Worm (Caenorhabditis elegans) whole organism, L1 larva: ENCODE results near the gene Y55F3BR.2.
A peak's percentile ranks its signal among the peaks of the same experiment; 100 is the strongest.

Experiments used
- C04F5.9 ChIP-seq: sonication (generic microtip); optimal IDR thresholded peaks from 2 replicates; lab custom pipeline; 2016; ENCODE audit warnings: missing genetic modification characterization, missing compliant biosample characterization
- C16A3.4 ChIP-seq: fragments of 150-350 bp; optimal IDR thresholded peaks from 2 replicates; lab custom pipeline; 2014; ENCODE audit warnings: missing biosample characterization, missing genetic modification characterization
- C34B4.2 ChIP-seq: sonication (generic microtip); optimal IDR thresholded peaks from 2 replicates; lab custom pipeline; 2017; ENCODE audit warnings: mild to moderate bottlenecking, missing genetic modification characterization, missing compliant biosample characterization
- ceh-63 ChIP-seq: fragments of 200-800 bp; sonication (Bioruptor generic); optimal IDR thresholded peaks from 2 replicates; lab custom pipeline; 2018; ENCODE audit warnings: mild to moderate bottlenecking, missing genetic modification characterization, missing compliant biosample characterization
- ceh-82 ChIP-seq, 3 experiments: fragments of 150-350 bp in 1 of 3; sonication (generic microtip) in 2 of 3; optimal IDR thresholded peaks; 2 replicates each; lab custom pipeline; 2014 to 2017; ENCODE audit warnings: missing biosample characterization in 3 of 3, missing genetic modification characterization in 3 of 3
- ceh-90 ChIP-seq: sonication (generic microtip); optimal IDR thresholded peaks from 2 replicates; lab custom pipeline; 2016; ENCODE audit warnings: missing genetic modification characterization, missing compliant biosample characterization
- ces-1 ChIP-seq: fragments of 150-350 bp; optimal IDR thresholded peaks from 2 replicates; lab custom pipeline; 2014; ENCODE audit warnings: missing biosample characterization, missing genetic modification reagents, missing genetic modification characterization
- dsc-1 ChIP-seq: sonication (generic microtip); optimal IDR thresholded peaks from 2 replicates; lab custom pipeline; 2016; ENCODE audit warnings: mild to moderate bottlenecking, missing genetic modification characterization, missing compliant biosample characterization
- egl-27 ChIP-seq, 2 experiments: fragments of 150-350 bp in 1 of 2; sonication (generic microtip); optimal IDR thresholded peaks; 3 replicates each; lab custom pipeline; 2017 to 2018; ENCODE audit warnings: missing biosample characterization in 2 of 2, missing genetic modification characterization in 2 of 2, missing genetic modification reagents in 2 of 2
- ets-5 ChIP-seq: fragments of 200-800 bp; sonication (Bioruptor generic); IDR thresholded peaks from 2 replicates; pipeline ENCODE4 v1.3.6; 2022; ENCODE audit warnings: missing genetic modification characterization, missing compliant biosample characterization
- fkh-4 ChIP-seq: sonication (generic microtip); optimal IDR thresholded peaks from 2 replicates; lab custom pipeline; 2016; ENCODE audit warnings: missing compliant biosample characterization, missing genetic modification characterization, borderline replicate concordance
- fos-1 ChIP-seq: fragments of 150-350 bp; optimal IDR thresholded peaks from 2 replicates; lab custom pipeline; 2014; ENCODE audit warnings: missing biosample characterization, missing genetic modification characterization
- grh-1 ChIP-seq: fragments of 200-800 bp; sonication (Bioruptor generic); IDR thresholded peaks from 2 replicates; pipeline ENCODE4 v1.3.6; 2022; ENCODE audit warnings: missing genetic modification reagents, missing genetic modification characterization, missing compliant biosample characterization
- hpl-2 ChIP-seq: fragments of 150-350 bp; optimal IDR thresholded peaks from 2 replicates; lab custom pipeline; 2014; ENCODE audit warnings: missing biosample characterization, missing genetic modification reagents, missing genetic modification characterization
- isw-1 ChIP-seq: fragments of 200-800 bp; sonication (Bioruptor generic); IDR thresholded peaks from 2 replicates; pipeline ENCODE4 v1.3.6; 2022; ENCODE audit warnings: missing genetic modification characterization, missing compliant biosample characterization
- lin-13 ChIP-seq: fragments of 150-350 bp; optimal IDR thresholded peaks from 2 replicates; lab custom pipeline; 2014; ENCODE audit warnings: missing biosample characterization, missing genetic modification reagents, missing genetic modification characterization
- lin-14 ChIP-seq: fragments of 200-800 bp; sonication (Bioruptor generic); optimal IDR thresholded peaks from 2 replicates; lab custom pipeline; 2018; ENCODE audit warnings: mild to moderate bottlenecking, missing genetic modification characterization, moderate library complexity, missing compliant biosample characterization
- lir-3 ChIP-seq: sonication (generic microtip); optimal IDR thresholded peaks from 2 replicates; lab custom pipeline; 2016; ENCODE audit warnings: mild to moderate bottlenecking, missing genetic modification characterization, moderate library complexity, missing compliant biosample characterization; ENCODE audit not compliant: poor library complexity
- mab-9 ChIP-seq: fragments of 200-800 bp; sonication (Bioruptor generic); IDR thresholded peaks from 2 replicates; pipeline ENCODE4 v1.3.6; 2022; ENCODE audit warnings: missing genetic modification reagents, missing genetic modification characterization, missing compliant biosample characterization
- mdl-1 ChIP-seq, 2 experiments: fragments of 150-350 bp; optimal IDR thresholded peaks; 2 replicates each; lab custom pipeline; 2014 to 2017; ENCODE audit warnings: missing biosample characterization in 2 of 2, missing genetic modification characterization in 2 of 2, inconsistent platforms in 1 of 2
- mef-2 ChIP-seq: fragments of 150-350 bp; optimal IDR thresholded peaks from 2 replicates; lab custom pipeline; 2014; ENCODE audit warnings: missing biosample characterization, missing genetic modification characterization
- nhr-12 ChIP-seq: sonication (generic microtip); optimal IDR thresholded peaks from 2 replicates; lab custom pipeline; 2017; ENCODE audit warnings: missing biosample characterization, missing genetic modification characterization
- nhr-237 ChIP-seq: fragments of 150-350 bp; optimal IDR thresholded peaks from 2 replicates; lab custom pipeline; 2014; ENCODE audit warnings: missing biosample characterization, missing genetic modification characterization
- nhr-28 ChIP-seq: fragments of 150-350 bp; optimal IDR thresholded peaks from 2 replicates; lab custom pipeline; 2014; ENCODE audit warnings: missing biosample characterization, missing genetic modification characterization
- nhr-71 ChIP-seq: sonication (generic microtip); optimal IDR thresholded peaks from 2 replicates; lab custom pipeline; 2016; ENCODE audit warnings: mild to moderate bottlenecking, missing genetic modification characterization, moderate library complexity, missing compliant biosample characterization
- nhr-76 ChIP-seq: sonication (generic microtip); optimal IDR thresholded peaks from 2 replicates; lab custom pipeline; 2017; ENCODE audit warnings: missing biosample characterization, missing genetic modification characterization
- nhr-77 ChIP-seq: fragments of 150-350 bp; optimal IDR thresholded peaks from 2 replicates; lab custom pipeline; 2014; ENCODE audit warnings: missing biosample characterization, missing genetic modification characterization
- nhr-84 ChIP-seq: sonication (generic microtip); optimal IDR thresholded peaks from 2 replicates; lab custom pipeline; 2017; ENCODE audit warnings: missing biosample characterization, missing genetic modification characterization
- nhr-85 ChIP-seq: sonication (generic microtip); peaks from one replicate; lab custom pipeline; 2016; ENCODE audit warnings: missing genetic modification characterization, inconsistent platforms, missing compliant biosample characterization
- pag-3 ChIP-seq: sonication (generic microtip); optimal IDR thresholded peaks from 2 replicates; lab custom pipeline; 2017; ENCODE audit warnings: missing genetic modification characterization, mild to moderate bottlenecking, missing compliant biosample characterization, antibody characterized with exemption, borderline replicate concordance; ENCODE audit not compliant: insufficient read depth
- pqm-1 ChIP-seq: sonication (generic microtip); optimal IDR thresholded peaks from 3 replicates; lab custom pipeline; 2017; ENCODE audit warnings: missing biosample characterization, missing genetic modification characterization
- skn-1 ChIP-seq: fragments of 150-350 bp; optimal IDR thresholded peaks from 2 replicates; lab custom pipeline; 2014; ENCODE audit warnings: missing biosample characterization, missing genetic modification characterization
- snpc-4 ChIP-seq: fragments of 150-350 bp; optimal IDR thresholded peaks from 2 replicates; lab custom pipeline; 2014; ENCODE audit warnings: missing biosample characterization, missing genetic modification characterization
- snu-23 ChIP-seq: sonication (generic microtip); optimal IDR thresholded peaks from 2 replicates; lab custom pipeline; 2016; ENCODE audit warnings: missing genetic modification characterization, missing compliant biosample characterization
- sptf-1 ChIP-seq: fragments of 150-350 bp; optimal IDR thresholded peaks from 2 replicates; lab custom pipeline; 2014; ENCODE audit warnings: missing biosample characterization, missing genetic modification characterization
- unc-62 ChIP-seq: fragments of 150-350 bp; optimal IDR thresholded peaks from 2 replicates; lab custom pipeline; 2014; ENCODE audit warnings: missing biosample characterization, missing genetic modification reagents, missing genetic modification characterization
- unc-86 ChIP-seq: sonication (generic microtip); optimal IDR thresholded peaks from 2 replicates; lab custom pipeline; 2016; ENCODE audit warnings: missing genetic modification characterization, missing compliant biosample characterization
- vab-15 ChIP-seq: sonication (generic microtip); optimal IDR thresholded peaks from 2 replicates; lab custom pipeline; 2017; ENCODE audit warnings: missing genotype, mild to moderate bottlenecking, missing genetic modification characterization, missing compliant biosample characterization
- xbp-1 ChIP-seq: sonication (generic microtip); optimal IDR thresholded peaks from 2 replicates; lab custom pipeline; 2016; ENCODE audit warnings: missing genetic modification characterization, missing compliant biosample characterization
- zip-4 ChIP-seq: fragments of 200-800 bp; sonication (Bioruptor generic); optimal IDR thresholded peaks from 2 replicates; lab custom pipeline; 2018; ENCODE audit warnings: mild to moderate bottlenecking, missing genetic modification characterization, moderate library complexity, missing compliant biosample characterization
- ztf-11 ChIP-seq, 2 experiments: sonication (generic microtip); optimal IDR thresholded peaks; 2 replicates each; lab custom pipeline; 2016 to 2017; ENCODE audit warnings: missing genetic modification characterization in 2 of 2, missing biosample characterization in 1 of 2, missing compliant biosample characterization in 1 of 2
- ztf-4 ChIP-seq: fragments of 150-350 bp; optimal IDR thresholded peaks from 2 replicates; lab custom pipeline; 2014; ENCODE audit warnings: missing biosample characterization, missing genetic modification characterization

The Y55F3BR.2 gene

DNA sequence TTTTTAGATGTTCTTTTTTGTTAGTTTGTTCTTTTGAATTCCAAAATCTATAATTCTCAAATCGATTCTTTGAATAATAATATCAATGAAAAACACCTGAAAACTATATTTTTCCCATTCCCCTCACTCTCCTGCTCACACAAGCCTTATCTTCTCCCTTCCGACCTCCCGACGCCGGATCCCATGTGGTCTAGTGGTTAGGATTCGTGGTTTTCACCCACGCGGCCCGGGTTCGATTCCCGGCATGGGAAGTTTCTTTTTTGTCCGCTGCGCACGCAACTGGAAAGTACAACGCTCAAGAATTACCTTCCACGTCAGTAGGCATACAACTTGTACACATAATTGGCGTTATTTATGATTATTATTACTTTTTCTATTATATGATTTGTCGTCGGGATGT, 16.1 kb upstream of the Y55F3BR.2 start (continued):
- TF ChIP-seq lin-14 (GFP tag; lab: Kevin White, UChicago) (no peak), nhr-77 (tag; lab: Kevin White, UChicago) (peak; percentile 52), ets-5 (GFP tag; lab: Robert Waterston, UW) (no peak), unc-86 (tag; lab: Kevin White, UChicago) (no peak), grh-1 (no peak), lir-3 (tag; lab: Kevin White, UChicago) (no peak), dsc-1 (tag; lab: Kevin White, UChicago) (peak; percentile 55), nhr-84 (tag; lab: Kevin White, UChicago) (no peak), nhr-12 (no peak), lin-13 (GFP tag; lab: Kevin White, UChicago) (peak; percentile 41), ceh-82 (tag; optimal IDR thresholded peaks at IDR 0.05; lab: Kevin White, UChicago) (peak; percentile 6 to 66 (median 23)), vab-15 (no peak), unc-62 (GFP tag; lab: Kevin White, UChicago) (no peak), hpl-2 (GFP tag; lab: Kevin White, UChicago) (no peak), zip-4 (GFP tag; lab: Kevin White, UChicago) (no peak), nhr-71 (tag; lab: Kevin White, UChicago) (no peak), fos-1 (tag; lab: Kevin White, UChicago) (peak; percentile 24), mab-9 (GFP tag; lab: Robert Waterston, UW) (0 out of 2 replicates have a peak, but pooled peaks have one; percentile 27), ces-1 (GFP tag; lab: Kevin White, UChicago) (no peak), fkh-4 (tag; lab: Kevin White, UChicago) (no peak), isw-1 (GFP tag; lab: Robert Waterston, UW) (no peak; the same call in 1 of the 2 replicates), snu-23 (GFP tag; lab: Kevin White, UChicago) (peak; percentile 77), C04F5.9 (peak; percentile 8), C34B4.2 (tag; lab: Kevin White, UChicago) (no peak), ztf-11 (tag; optimal IDR thresholded peaks at IDR 0.05; lab: Kevin White, UChicago) (peak in 1 of 2 experiments; percentile 38), snpc-4 (tag; lab: Kevin White, UChicago) (peak; percentile 47), nhr-237 (tag; lab: Kevin White, UChicago) (no peak), nhr-28 (no peak), ztf-4 (tag; lab: Kevin White, UChicago) (no peak), C16A3.4 (tag; lab: Kevin White, UChicago) (peak; percentile 50), pag-3 (tag; lab: Kevin White, UChicago) (no peak)

DNA sequence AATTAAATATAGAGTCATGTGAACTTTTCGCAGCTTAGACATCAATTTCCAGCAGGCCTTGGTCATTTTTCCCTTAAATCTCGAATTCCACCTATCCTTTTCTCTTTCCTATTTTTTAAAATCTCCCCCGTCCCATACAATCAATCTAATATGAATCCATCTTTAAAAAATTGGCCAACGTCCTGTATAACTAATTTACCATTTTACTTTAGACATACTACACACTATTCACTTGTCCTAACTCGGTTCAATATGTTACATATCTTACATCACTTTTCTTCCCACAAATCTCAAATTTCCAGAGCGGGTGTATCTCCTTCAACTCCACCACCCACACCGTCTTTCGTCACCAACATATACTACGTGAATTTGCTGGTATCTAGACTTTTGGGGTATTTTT, 13.5 kb upstream of the Y55F3BR.2 start, which contains the start of gene lgc-33:
Gene lgc-33, plus strand, starts transcription at position 301 of the 400 bp plus-strand sequence.
- TF ChIP-seq pqm-1 (tag; lab: Kevin White, UChicago) = no peak
- no peak for TF ChIP-seq ceh-82 (tag; optimal IDR thresholded peaks at IDR 0.05; lab: Kevin White, UChicago)
- no peak for TF ChIP-seq xbp-1 (tag; lab: Kevin White, UChicago)

DNA sequence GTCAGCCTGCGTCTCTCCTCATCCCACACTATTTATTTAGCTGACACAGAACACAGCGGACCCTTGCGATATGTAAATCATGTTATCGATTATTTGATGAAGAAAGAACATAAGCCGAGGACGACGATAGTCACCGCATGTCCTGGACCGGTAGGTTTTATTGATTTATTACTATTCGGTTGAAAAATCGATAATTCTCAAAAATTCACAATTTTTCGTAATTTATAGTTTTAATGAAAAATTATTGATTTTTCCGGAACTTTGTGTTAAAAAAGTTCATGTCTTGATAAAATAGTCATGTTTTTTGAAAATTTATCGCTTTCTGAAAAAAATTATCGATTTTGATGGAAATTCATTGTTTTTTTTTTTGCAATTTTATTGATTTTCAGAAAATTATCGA, 10.5 kb upstream of the Y55F3BR.2 start:
- TF ChIP-seq nhr-12 = no peak
- TF ChIP-seq xbp-1 (tag; lab: Kevin White, UChicago) = no peak
- no peak for TF ChIP-seq skn-1 (tag; lab: Kevin White, UChicago)
- TF ChIP-seq mdl-1 (tag; optimal IDR thresholded peaks at IDR 0.05; lab: Kevin White, UChicago) = no peak
- TF ChIP-seq ces-1 (GFP tag; lab: Kevin White, UChicago) = no peak
- TF ChIP-seq ets-5 (GFP tag; lab: Robert Waterston, UW) = no peak
- no peak for TF ChIP-seq egl-27 (tag; optimal IDR thresholded peaks at IDR 0.05; lab: Kevin White, UChicago)
- TF ChIP-seq mef-2 = no peak
- no peak for TF ChIP-seq nhr-76 (tag; lab: Kevin White, UChicago)
- no peak for TF ChIP-seq nhr-85
- TF ChIP-seq sptf-1 = no peak
- TF ChIP-seq nhr-77 (tag; lab: Kevin White, UChicago) = no peak
- TF ChIP-seq C34B4.2 (tag; lab: Kevin White, UChicago) = no peak
- no peak for TF ChIP-seq ztf-11 (tag; optimal IDR thresholded peaks at IDR 0.05; lab: Kevin White, UChicago)
- TF ChIP-seq ceh-90 = no peak
- no peak for TF ChIP-seq ceh-63 (GFP tag; lab: Kevin White, UChicago)
